Worm (Caenorhabditis elegans) whole organism, L3 larva: ENCODE measurements around the gene tag-294.

Experiments
- aly-2 ChIP-seq: fragments of 150-350 bp; optimal IDR thresholded peaks from 2 replicates; lab custom pipeline; 2014; ENCODE audit warnings: missing biosample characterization, missing genetic modification characterization
- egl-27 ChIP-seq: sonication (generic microtip); optimal IDR thresholded peaks from 4 replicates; lab custom pipeline; 2017; ENCODE audit warnings: missing biosample characterization, missing genetic modification reagents, missing genetic modification characterization
- lin-39 ChIP-seq: fragments of 150-350 bp; optimal IDR thresholded peaks from 2 replicates; lab custom pipeline; 2018; ENCODE audit warnings: missing biosample characterization, missing genetic modification reagents, missing genetic modification characterization
- nhr-237 ChIP-seq: fragments of 150-350 bp; optimal IDR thresholded peaks from 2 replicates; lab custom pipeline; 2014; ENCODE audit warnings: missing biosample characterization, missing genetic modification characterization
- pha-4 ChIP-seq: fragments of 150-350 bp; optimal IDR thresholded peaks from 2 replicates; lab custom pipeline; 2014; ENCODE audit warnings: missing biosample characterization, missing genetic modification reagents, missing genetic modification characterization
- snpc-4 ChIP-seq: fragments of 150-350 bp; optimal IDR thresholded peaks from 2 replicates; lab custom pipeline; 2014; ENCODE audit warnings: missing biosample characterization, missing genetic modification characterization
- tbx-2 ChIP-seq: sonication (generic microtip); optimal IDR thresholded peaks from 2 replicates; lab custom pipeline; 2016; ENCODE audit warnings: mild to moderate bottlenecking, missing genetic modification characterization, missing compliant biosample characterization
- zag-1 ChIP-seq: fragments of 150-350 bp; optimal IDR thresholded peaks from 2 replicates; lab custom pipeline; 2014; ENCODE audit warnings: missing biosample characterization, missing genetic modification characterization

DNA sequence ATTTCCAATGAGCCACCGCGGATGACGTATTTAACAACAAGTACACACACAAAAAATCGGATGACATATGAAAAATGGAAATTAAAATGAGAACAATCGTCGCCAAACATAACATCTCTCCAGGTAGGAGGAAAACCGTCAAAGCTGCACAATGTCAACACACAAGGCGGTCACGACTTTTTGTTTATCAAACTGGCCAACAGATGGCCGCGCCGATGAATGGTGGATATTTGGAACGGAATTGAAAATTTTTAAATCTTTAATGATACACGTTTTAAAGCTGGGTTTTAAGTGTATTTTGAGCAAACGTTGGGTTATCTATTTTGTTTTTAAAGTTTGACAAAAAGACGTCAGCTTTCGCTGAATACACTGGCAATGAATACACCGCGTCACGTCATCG is 18.1 kb upstream of the tag-294 start:
- no peak for TF ChIP-seq nhr-237 (tag; lab: Kevin White, UChicago)
- TF ChIP-seq snpc-4 (tag; lab: Kevin White, UChicago), result no peak
- no peak for TF ChIP-seq lin-39 (tag; lab: Kevin White, UChicago)
- TF ChIP-seq aly-2 (tag; lab: Kevin White, UChicago), result no peak
- TF ChIP-seq tbx-2, result no peak
- TF ChIP-seq pha-4 (tag; lab: Kevin White, UChicago), result peak; percentile 62
- TF ChIP-seq zag-1 (tag; lab: Kevin White, UChicago), result no peak
- no peak for TF ChIP-seq egl-27 (tag; lab: Kevin White, UChicago)
